Worm (Caenorhabditis elegans) whole organism, young adult: ENCODE measurements around the gene fat-1.
A peak's percentile ranks its signal among the peaks of the same experiment; 100 is the strongest.

Experiments used
- F49E8.2 ChIP-seq: sonication (generic microtip); optimal IDR thresholded peaks from 3 replicates; lab custom pipeline; 2017; ENCODE audit warnings: missing genetic modification characterization, mild to moderate bottlenecking, missing compliant biosample characterization, antibody characterized with exemption, moderate library complexity; ENCODE audit not compliant: insufficient read depth
- bed-1 ChIP-seq: fragments of 200-800 bp; sonication (Bioruptor generic); IDR thresholded peaks from 2 replicates; pipeline ENCODE4 v1.3.6; 2022; ENCODE audit warnings: missing genetic modification reagents, missing genetic modification characterization, missing compliant biosample characterization
- dpff-1 ChIP-seq: sonication (generic microtip); optimal IDR thresholded peaks from 2 replicates; lab custom pipeline; 2017; ENCODE audit warnings: mild to moderate bottlenecking, missing genetic modification characterization, missing compliant biosample characterization
- ets-4 ChIP-seq: fragments of 200-800 bp; sonication (Bioruptor generic); optimal IDR thresholded peaks from 2 replicates; lab custom pipeline; 2018; ENCODE audit warnings: mild to moderate bottlenecking, missing genetic modification characterization, missing compliant biosample characterization
- lin-54 ChIP-seq: fragments of 200-800 bp; sonication (Bioruptor generic); optimal IDR thresholded peaks from 2 replicates; lab custom pipeline; 2018; ENCODE audit warnings: mild to moderate bottlenecking, missing genetic modification characterization, missing compliant biosample characterization
- nfya-2 ChIP-seq: fragments of 200-800 bp; sonication (Bioruptor generic); IDR thresholded peaks from 2 replicates; pipeline ENCODE4 v1.3.6; 2022; ENCODE audit warnings: missing genetic modification reagents, missing genetic modification characterization, missing compliant biosample characterization
- pha-4 ChIP-seq: fragments of 150-350 bp; sonication (generic microtip); optimal IDR thresholded peaks from 2 replicates; lab custom pipeline; 2014; ENCODE audit warnings: missing biosample characterization, missing genetic modification reagents, missing genetic modification characterization
- sdz-38 ChIP-seq: sonication (generic microtip); optimal IDR thresholded peaks from 2 replicates; lab custom pipeline; 2016; ENCODE audit warnings: missing genotype, missing genetic modification characterization, missing compliant biosample characterization
- somi-1 ChIP-seq: fragments of 200-800 bp; sonication (Bioruptor generic); optimal IDR thresholded peaks from 2 replicates; lab custom pipeline; 2018; ENCODE audit warnings: mild to moderate bottlenecking, missing genetic modification characterization, missing compliant biosample characterization
- unc-62 ChIP-seq: fragments of 150-350 bp; optimal IDR thresholded peaks from 2 replicates; lab custom pipeline; 2014; ENCODE audit warnings: missing biosample characterization, missing genetic modification reagents, missing genetic modification characterization

- TF ChIP-seq pha-4 (peak; percentile 51), lin-54 (GFP tag; lab: Kevin White, UChicago) (no peak), nfya-2 (GFP tag; lab: Robert Waterston, UW) (no peak), dpff-1 (no peak), ets-4 (GFP tag; lab: Kevin White, UChicago) (no peak), bed-1 (GFP tag; lab: Robert Waterston, UW) (no peak), somi-1 (GFP tag; lab: Kevin White, UChicago) (no peak), F49E8.2 (no peak), sdz-38 (tag; lab: Kevin White, UChicago) (no peak), unc-62 (peak; percentile 84)
Observed at ce11 chrIV:13327064-13327463, 11.6 kb downstream of the fat-1 start.
